Worm (Caenorhabditis elegans) whole organism, late embryonic: ENCODE data around the gene dod-23.

Experiments used
- elt-2 ChIP-seq: sonication (generic microtip); optimal IDR thresholded peaks from 2 replicates; lab custom pipeline; 2016; ENCODE audit warnings: missing genetic modification reagents, missing genetic modification characterization, missing compliant biosample characterization
- ets-4 ChIP-seq: sonication (generic microtip); optimal IDR thresholded peaks from 2 replicates; lab custom pipeline; 2016; ENCODE audit warnings: missing genetic modification characterization, missing compliant biosample characterization
- npax-4 ChIP-seq: sonication (generic microtip); optimal IDR thresholded peaks from 2 replicates; lab custom pipeline; 2016; ENCODE audit warnings: missing genetic modification characterization, missing compliant biosample characterization
- pha-4 ChIP-seq: fragments of 150-350 bp; optimal IDR thresholded peaks from 2 replicates; lab custom pipeline; 2018; ENCODE audit warnings: missing biosample characterization, missing genetic modification reagents, missing genetic modification characterization

DNA sequence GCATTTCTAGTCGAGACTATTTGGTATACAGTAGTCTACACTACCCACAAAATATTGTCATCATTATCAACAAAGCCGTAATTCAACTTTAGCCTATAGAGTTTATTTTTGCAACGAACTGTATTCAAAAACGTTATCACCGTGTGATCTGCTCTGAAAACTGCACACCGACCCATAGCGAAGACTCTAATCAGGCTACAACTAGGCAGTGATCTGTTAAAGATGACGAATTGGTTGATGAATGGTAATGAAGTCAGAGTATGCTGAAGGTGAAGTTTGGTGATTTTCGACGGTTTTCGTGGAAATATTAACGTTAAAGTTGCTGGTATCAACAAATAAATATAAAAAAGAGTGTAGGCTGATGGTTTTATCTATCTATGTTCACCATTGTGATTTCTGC lies 12.1 kb downstream of the dod-23 start:
- TF ChIP-seq elt-2 (no peak), ets-4 (no peak), npax-4 (tag; lab: Kevin White, UChicago) (no peak), pha-4 (no peak)
